Worm (Caenorhabditis elegans) whole organism, L1 larva: ENCODE measurements around the gene F53C3.6.

Source experiments
- C04F5.9 ChIP-seq: sonication (generic microtip); optimal IDR thresholded peaks from 2 replicates; lab custom pipeline; 2016; ENCODE audit warnings: missing genetic modification characterization, missing compliant biosample characterization
- egl-27 ChIP-seq, 2 experiments: fragments of 150-350 bp in 1 of 2; sonication (generic microtip); optimal IDR thresholded peaks; 3 replicates each; lab custom pipeline; 2017 to 2018; ENCODE audit warnings: missing biosample characterization in 2 of 2, missing genetic modification characterization in 2 of 2, missing genetic modification reagents in 2 of 2
- fos-1 ChIP-seq: fragments of 150-350 bp; optimal IDR thresholded peaks from 2 replicates; lab custom pipeline; 2014; ENCODE audit warnings: missing biosample characterization, missing genetic modification characterization
- nhr-11 ChIP-seq: fragments of 150-350 bp; optimal IDR thresholded peaks from 2 replicates; lab custom pipeline; 2014; ENCODE audit warnings: missing biosample characterization, missing genetic modification characterization
- nhr-85 ChIP-seq: sonication (generic microtip); peaks from one replicate; lab custom pipeline; 2016; ENCODE audit warnings: missing genetic modification characterization, inconsistent platforms, missing compliant biosample characterization
- pag-3 ChIP-seq: sonication (generic microtip); optimal IDR thresholded peaks from 2 replicates; lab custom pipeline; 2017; ENCODE audit warnings: missing genetic modification characterization, mild to moderate bottlenecking, missing compliant biosample characterization, antibody characterized with exemption, borderline replicate concordance; ENCODE audit not compliant: insufficient read depth
- snpc-4 ChIP-seq: fragments of 150-350 bp; optimal IDR thresholded peaks from 2 replicates; lab custom pipeline; 2014; ENCODE audit warnings: missing biosample characterization, missing genetic modification characterization

DNA sequence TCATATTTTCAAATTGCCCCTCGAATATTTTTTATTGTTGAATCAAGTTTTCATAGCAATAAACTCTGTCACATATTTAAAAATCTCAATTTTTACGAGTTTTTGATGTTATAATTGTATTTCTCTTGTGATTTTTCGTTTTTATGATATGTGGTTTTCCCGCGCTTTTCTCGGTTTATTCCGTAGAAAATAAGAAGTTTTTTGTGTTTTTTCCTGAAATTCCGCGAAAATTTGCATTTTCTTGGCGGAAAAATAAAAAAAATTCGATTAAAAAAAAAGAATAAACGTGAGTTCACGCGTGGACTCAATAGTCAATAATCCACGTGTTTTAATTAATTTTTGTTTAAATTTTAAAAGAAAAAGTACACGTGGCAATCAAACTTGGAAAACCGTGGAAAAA is 38.0 kb downstream of the F53C3.6 start:
- TF ChIP-seq nhr-11 (tag; lab: Kevin White, UChicago) (no peak), pag-3 (no peak), egl-27 (tag; optimal IDR thresholded peaks at IDR 0.05; lab: Kevin White, UChicago) (no peak), snpc-4 (tag; lab: Kevin White, UChicago) (no peak), C04F5.9 (tag; lab: Kevin White, UChicago) (no peak), fos-1 (tag; lab: Kevin White, UChicago) (no peak), nhr-85 (tag; lab: Kevin White, UChicago) (no peak)
